Fruit fly (Drosophila melanogaster) whole organism, prepupa: ENCODE measurements around the gene CG34136.

Source experiments
- CG10669 ChIP-seq: fragments of 200-800 bp; sonication (Bioruptor generic); optimal IDR thresholded peaks from 3 replicates; lab custom pipeline; 2018; ENCODE audit warnings: missing biosample characterization, mild to moderate bottlenecking, missing genetic modification characterization, moderate library complexity
- CG11294 ChIP-seq: fragments of 200-800 bp; sonication (Bioruptor generic); IDR thresholded peaks from 2 replicates; pipeline ENCODE4 v1.3.6; 2022; ENCODE audit warnings: missing biosample characterization, missing genetic modification characterization
- CG11762 ChIP-seq: fragments of 200-800 bp; sonication (Bioruptor generic); optimal IDR thresholded peaks from 3 replicates; lab custom pipeline; 2016; ENCODE audit warnings: missing biosample characterization, missing genetic modification characterization; ENCODE audit not compliant: insufficient read depth
- CG15336 ChIP-seq: fragments of 200-800 bp; sonication (Bioruptor generic); IDR thresholded peaks from 2 replicates; pipeline ENCODE4 v1.3.6; 2022; ENCODE audit warnings: missing biosample characterization, missing genetic modification characterization
- CG1621 ChIP-seq: fragments of 200-800 bp; sonication (Bioruptor generic); optimal IDR thresholded peaks from 3 replicates; lab custom pipeline; 2018; ENCODE audit warnings: missing biosample characterization, mild to moderate bottlenecking, missing genetic modification characterization
- CG3032 ChIP-seq: fragments of 200-800 bp; optimal IDR thresholded peaks from 2 replicates; lab custom pipeline; 2019; ENCODE audit warnings: missing biosample characterization, mild to moderate bottlenecking, missing genetic modification characterization, moderate library complexity
- CG31627 ChIP-seq: fragments of 200-800 bp; sonication (Bioruptor generic); optimal IDR thresholded peaks from 3 replicates; lab custom pipeline; 2016; ENCODE audit warnings: missing biosample characterization, missing genetic modification characterization
- CG32006 ChIP-seq: fragments of 200-800 bp; sonication (Bioruptor generic); optimal IDR thresholded peaks from 3 replicates; lab custom pipeline; 2017; ENCODE audit warnings: missing biosample characterization, mild to moderate bottlenecking, missing genetic modification characterization
- CG34406 ChIP-seq: fragments of 200-800 bp; sonication (Bioruptor generic); optimal IDR thresholded peaks from 3 replicates; lab custom pipeline; 2016; ENCODE audit warnings: missing biosample characterization, missing genetic modification characterization
- CG4318 ChIP-seq: fragments of 200-800 bp; sonication (Bioruptor generic); optimal IDR thresholded peaks from 3 replicates; lab custom pipeline; 2017; ENCODE audit warnings: missing biosample characterization, mild to moderate bottlenecking, missing genetic modification characterization
- CG6163 ChIP-seq: fragments of 200-800 bp; sonication (Bioruptor generic); IDR thresholded peaks from 3 replicates; pipeline ENCODE4 v1.3.6; 2022; ENCODE audit warnings: missing biosample characterization, missing genetic modification characterization
- CG6276 ChIP-seq: fragments of 200-800 bp; sonication (Bioruptor generic); optimal IDR thresholded peaks from 2 replicates; lab custom pipeline; 2017; ENCODE audit warnings: missing biosample characterization, mild to moderate bottlenecking, missing genetic modification characterization
- CG6792 ChIP-seq: fragments of 200-800 bp; sonication (Bioruptor generic); optimal IDR thresholded peaks from 3 replicates; lab custom pipeline; 2016; ENCODE audit warnings: missing biosample characterization, missing genetic modification characterization
- CG6854 ChIP-seq: fragments of 200-800 bp; sonication (Bioruptor generic); optimal IDR thresholded peaks from 2 replicates; lab custom pipeline; 2017; ENCODE audit warnings: missing biosample characterization, mild to moderate bottlenecking, missing genetic modification characterization
- CG8119 ChIP-seq: fragments of 200-800 bp; sonication (Bioruptor generic); IDR thresholded peaks from 3 replicates; pipeline ENCODE4 v1.3.6; 2022; ENCODE audit warnings: missing biosample characterization, missing genetic modification characterization
- CG8319 ChIP-seq: fragments of 200-800 bp; sonication (Bioruptor generic); optimal IDR thresholded peaks from 3 replicates; lab custom pipeline; 2016; ENCODE audit warnings: missing biosample characterization, missing genetic modification characterization
- Eip78C ChIP-seq: fragments of 200-800 bp; sonication (Bioruptor generic); peaks from one replicate; lab custom pipeline; 2016; ENCODE audit warnings: missing biosample characterization, missing genetic modification characterization
- Eip93F ChIP-seq: fragments of 200-800 bp; sonication (Bioruptor generic); optimal IDR thresholded peaks from 2 replicates; lab custom pipeline; 2016; ENCODE audit warnings: missing biosample characterization, mild to moderate bottlenecking, missing genetic modification characterization
- Ets21C ChIP-seq: fragments of 200-800 bp; sonication (Bioruptor generic); optimal IDR thresholded peaks from 3 replicates; lab custom pipeline; 2016; ENCODE audit warnings: missing biosample characterization, missing genetic modification characterization
- Ets96B ChIP-seq: fragments of 200-800 bp; optimal IDR thresholded peaks from 2 replicates; lab custom pipeline; 2019; ENCODE audit warnings: missing biosample characterization, mild to moderate bottlenecking, missing genetic modification characterization, moderate library complexity
- Gug ChIP-seq: fragments of 200-800 bp; sonication (Bioruptor generic); IDR thresholded peaks from 2 replicates; pipeline ENCODE4 v1.3.6; 2022; ENCODE audit warnings: missing biosample characterization, missing genetic modification characterization
- Hr4 ChIP-seq: fragments of 200-800 bp; sonication (Bioruptor generic); optimal IDR thresholded peaks from 3 replicates; lab custom pipeline; 2016; ENCODE audit warnings: missing biosample characterization, missing genetic modification characterization
- Lpt ChIP-seq: fragments of 200-800 bp; sonication (Bioruptor generic); optimal IDR thresholded peaks from 3 replicates; lab custom pipeline; 2016; ENCODE audit warnings: missing biosample characterization, missing genetic modification characterization
- Met ChIP-seq: fragments of 200-800 bp; sonication (Bioruptor generic); optimal IDR thresholded peaks from 3 replicates; lab custom pipeline; 2016; ENCODE audit warnings: missing biosample characterization, missing genetic modification characterization
- Smox ChIP-seq: fragments of 200-800 bp; sonication (Bioruptor generic); optimal IDR thresholded peaks from 3 replicates; lab custom pipeline; 2016; ENCODE audit warnings: missing biosample characterization, missing genetic modification characterization
- Sox14 ChIP-seq: fragments of 200-800 bp; sonication (Bioruptor generic); optimal IDR thresholded peaks from 3 replicates; lab custom pipeline; 2016; ENCODE audit warnings: missing biosample characterization, missing genetic modification characterization
- Sox15 ChIP-seq: fragments of 200-800 bp; sonication (Bioruptor generic); optimal IDR thresholded peaks from 3 replicates; lab custom pipeline; 2016; ENCODE audit warnings: missing biosample characterization, missing genetic modification characterization
- achi ChIP-seq: fragments of 200-800 bp; sonication (Bioruptor generic); optimal IDR thresholded peaks from 3 replicates; lab custom pipeline; 2016; ENCODE audit warnings: missing biosample characterization, missing genetic modification characterization
- cyc ChIP-seq: fragments of 200-800 bp; sonication (Bioruptor generic); optimal IDR thresholded peaks from 3 replicates; lab custom pipeline; 2016; ENCODE audit warnings: missing biosample characterization, missing genetic modification characterization
- dac ChIP-seq: fragments of 200-800 bp; sonication (Bioruptor generic); optimal IDR thresholded peaks from 2 replicates; lab custom pipeline; 2017; ENCODE audit warnings: missing biosample characterization, mild to moderate bottlenecking, missing genetic modification characterization
- dsx ChIP-seq: fragments of 200-800 bp; optimal IDR thresholded peaks from 3 replicates; lab custom pipeline; 2019; ENCODE audit warnings: missing biosample characterization, mild to moderate bottlenecking, missing genetic modification characterization, moderate library complexity; ENCODE audit not compliant: poor library complexity, severe bottlenecking
- eg ChIP-seq: fragments of 200-800 bp; sonication (Bioruptor generic); IDR thresholded peaks from 3 replicates; pipeline ENCODE4 v1.3.6; 2022; ENCODE audit warnings: missing biosample characterization, missing genetic modification characterization
- esn ChIP-seq: fragments of 200-800 bp; sonication (Bioruptor generic); optimal IDR thresholded peaks from 2 replicates; lab custom pipeline; 2016; ENCODE audit warnings: missing biosample characterization, mild to moderate bottlenecking, missing genetic modification characterization, moderate library complexity
- fd59A ChIP-seq: fragments of 200-800 bp; sonication (Bioruptor generic); optimal IDR thresholded peaks from 2 replicates; lab custom pipeline; 2017; ENCODE audit warnings: missing biosample characterization, mild to moderate bottlenecking, missing genetic modification characterization, missing genetic modification reagents
- fd85E ChIP-seq: fragments of 200-800 bp; sonication (Bioruptor generic); optimal IDR thresholded peaks from 3 replicates; lab custom pipeline; 2016; ENCODE audit warnings: missing biosample characterization, missing genetic modification characterization
- fkh ChIP-seq: fragments of 200-800 bp; sonication (Bioruptor generic); optimal IDR thresholded peaks from 3 replicates; lab custom pipeline; 2017; ENCODE audit warnings: missing biosample characterization, mild to moderate bottlenecking, missing genetic modification characterization, moderate library complexity
- lz ChIP-seq: fragments of 200-800 bp; sonication (Bioruptor generic); optimal IDR thresholded peaks from 3 replicates; lab custom pipeline; 2016; ENCODE audit warnings: missing biosample characterization, missing genetic modification characterization
- net ChIP-seq: fragments of 200-800 bp; sonication (Bioruptor generic); optimal IDR thresholded peaks from 3 replicates; lab custom pipeline; 2016; ENCODE audit warnings: missing biosample characterization, missing genetic modification characterization
- salr ChIP-seq, 2 experiments: fragments of 200-800 bp; sonication (Bioruptor generic); optimal IDR thresholded peaks; 3 replicates each; lab custom pipeline; 2016 to 2018; ENCODE audit warnings: missing biosample characterization in 2 of 2, missing genetic modification characterization in 2 of 2, mild to moderate bottlenecking in 1 of 2
- spab ChIP-seq: fragments of 200-800 bp; sonication (Bioruptor generic); optimal IDR thresholded peaks from 2 replicates; lab custom pipeline; 2017; ENCODE audit warnings: missing biosample characterization, mild to moderate bottlenecking, missing genetic modification characterization, missing genetic modification reagents
- topi ChIP-seq: fragments of 200-800 bp; sonication (Bioruptor generic); optimal IDR thresholded peaks from 3 replicates; lab custom pipeline; 2016; ENCODE audit warnings: missing biosample characterization, missing genetic modification characterization
- vri ChIP-seq: fragments of 200-800 bp; sonication (Bioruptor generic); optimal IDR thresholded peaks from 3 replicates; lab custom pipeline; 2016; ENCODE audit warnings: missing biosample characterization, mild to moderate bottlenecking, missing genetic modification characterization

Gene CG34136

DNA sequence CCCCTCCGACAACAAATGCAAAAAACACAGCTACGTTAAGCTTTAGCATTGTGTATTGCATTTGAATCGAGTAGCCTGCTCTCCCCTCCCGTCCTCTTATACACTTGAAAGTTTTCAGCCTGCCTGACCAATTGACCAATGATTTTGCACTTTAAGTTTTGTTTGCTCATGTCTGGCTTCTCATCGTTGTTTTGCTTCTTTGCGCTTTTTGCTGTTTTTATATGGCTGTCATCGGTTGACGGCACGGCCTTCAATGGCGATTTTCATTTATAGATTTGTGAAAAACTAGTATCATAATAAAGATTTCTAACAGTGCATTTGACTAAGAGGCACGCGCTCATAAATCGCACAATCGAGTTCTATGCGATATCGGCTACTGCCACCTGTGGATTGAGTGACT is 30.8 kb upstream of the CG34136 start (continued):
- TF ChIP-seq dac (GFP tag; lab: Kevin White, UChicago), result peak; percentile 3
- no peak for TF ChIP-seq CG1621 (tag; lab: Kevin White, UChicago)
- no peak for TF ChIP-seq esn (GFP tag; lab: Kevin White, UChicago)
- no peak for TF ChIP-seq Met
- no peak for TF ChIP-seq CG6854 (GFP tag; lab: Kevin White, UChicago)
- TF ChIP-seq Gug (GFP tag; lab: Robert Waterston, UW), result peak; percentile 56
- no peak for TF ChIP-seq CG34406 (GFP tag; lab: Kevin White, UChicago)
- no peak for TF ChIP-seq Ets96B (tag; lab: Kevin White, UChicago)
- no peak for TF ChIP-seq Eip78C
- TF ChIP-seq Sox14 (GFP tag; lab: Kevin White, UChicago), result no peak
- no peak for TF ChIP-seq salr (GFP tag; optimal IDR thresholded peaks at IDR 0.05; lab: Kevin White, UChicago)
- peak; percentile 19 for TF ChIP-seq Lpt (GFP tag; lab: Kevin White, UChicago)
- TF ChIP-seq CG31627 (GFP tag; lab: Kevin White, UChicago), result no peak
- TF ChIP-seq CG15336 (GFP tag; lab: Robert Waterston, UW), result peak; percentile 28; the same call in 1 of the 2 replicates
- no peak for TF ChIP-seq CG10669 (GFP tag; lab: Kevin White, UChicago)
- no peak for TF ChIP-seq net (GFP tag; lab: Kevin White, UChicago)
- TF ChIP-seq achi, result no peak
- peak; percentile 62 for TF ChIP-seq CG32006 (GFP tag; lab: Kevin White, UChicago)

DNA sequence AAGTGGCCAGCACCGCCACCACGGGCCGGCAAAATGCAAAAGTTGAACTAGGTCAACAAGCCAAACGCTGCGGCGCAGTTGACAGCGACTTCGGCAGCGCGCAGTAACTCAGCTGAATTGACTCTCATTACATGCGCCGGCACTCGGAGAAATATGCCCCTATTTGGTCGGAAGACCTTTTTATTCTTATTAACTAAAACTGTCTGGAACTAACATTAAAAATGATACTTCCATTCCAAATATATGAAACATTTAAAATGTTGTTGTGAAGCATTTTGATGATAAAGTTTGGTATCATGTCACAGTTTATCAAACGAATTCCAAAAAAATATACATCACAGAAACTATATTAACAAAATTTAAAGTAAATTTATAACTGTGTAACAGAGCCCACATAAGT is 29.6 kb upstream of the CG34136 start:
- TF ChIP-seq CG8319 (GFP tag; lab: Kevin White, UChicago) (no peak), Eip78C (peak; percentile 50), vri (GFP tag; lab: Kevin White, UChicago) (no peak), Lpt (GFP tag; lab: Kevin White, UChicago) (no peak), CG6276 (GFP tag; lab: Kevin White, UChicago) (peak; percentile 59), CG15336 (GFP tag; lab: Robert Waterston, UW) (peak; percentile 53; the same call in 1 of the 2 replicates), CG1621 (tag; lab: Kevin White, UChicago) (no peak), CG4318 (GFP tag; lab: Kevin White, UChicago) (peak; percentile 11), CG6792 (GFP tag; lab: Kevin White, UChicago) (no peak), fd59A (GFP tag; lab: Kevin White, UChicago) (no peak), Ets21C (no peak), Sox14 (GFP tag; lab: Kevin White, UChicago) (no peak), CG6163 (GFP tag; lab: Robert Waterston, UW) (no peak), CG8119 (GFP tag; lab: Robert Waterston, UW) (peak; percentile 43; the same call in 2 of the 3 replicates), Sox15 (GFP tag; lab: Kevin White, UChicago) (no peak), fkh (no peak), CG32006 (GFP tag; lab: Kevin White, UChicago) (peak; percentile 74), Gug (GFP tag; lab: Robert Waterston, UW) (peak; percentile 35; the same call in 1 of the 2 replicates), Hr4 (GFP tag; lab: Kevin White, UChicago) (peak; percentile 40), eg (GFP tag; lab: Robert Waterston, UW) (peak; percentile 38; the same call in 1 of the 3 replicates), fd85E (GFP tag; lab: Kevin White, UChicago) (no peak), Met (no peak), topi (no peak), spab (GFP tag; lab: Kevin White, UChicago) (no peak), Eip93F (GFP tag; lab: Kevin White, UChicago) (no peak), cyc (GFP tag; lab: Kevin White, UChicago) (no peak), CG3032 (tag; lab: Kevin White, UChicago) (no peak), CG34406 (GFP tag; lab: Kevin White, UChicago) (no peak), CG11762 (GFP tag; lab: Kevin White, UChicago) (no peak), CG11294 (GFP tag; lab: Robert Waterston, UW) (peak; percentile 44; the same call in 1 of the 2 replicates), Ets96B (tag; lab: Kevin White, UChicago) (no peak), dsx (no peak), Smox (no peak), salr (GFP tag; optimal IDR thresholded peaks at IDR 0.05; lab: Kevin White, UChicago) (no peak), lz (no peak)
- TF ChIP-seq, all 60 proteins: peak for 10
